Fruit fly (Drosophila melanogaster): ENCODE measurements around the gene Dhc1.

Dhc1 gene

DNA sequence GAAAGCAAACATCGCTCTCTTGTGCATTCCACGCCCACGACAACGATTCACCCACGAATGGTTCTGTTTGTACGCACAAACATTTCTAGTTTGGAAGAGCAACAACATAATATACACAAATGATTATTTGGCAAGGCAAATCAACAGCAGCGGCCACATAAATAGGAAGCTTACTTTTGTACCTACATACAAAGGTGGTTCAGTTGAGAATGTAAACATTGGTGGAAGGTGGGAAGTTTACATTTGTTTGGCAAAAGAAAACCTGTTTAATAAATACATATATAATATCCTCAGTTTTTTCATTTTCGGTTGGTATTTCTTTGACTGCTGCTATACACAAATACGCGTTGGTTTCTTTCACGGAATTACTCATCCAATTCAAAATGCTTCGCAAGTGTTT is 28.1 kb upstream of the Dhc1 start (continued):
- TF ChIP-seq Bteb2 (GFP tag; optimal IDR thresholded peaks at IDR 0.05) (peak; percentile 81), hth (optimal IDR thresholded peaks at IDR 0.05) (no peak), zfh1 (GFP tag; IDR thresholded peaks at IDR 0.05) (no peak), CG9215 (GFP tag; IDR thresholded peaks at IDR 0.05) (no peak), CG16815 (GFP tag; optimal IDR thresholded peaks at IDR 0.05) (peak; percentile 62), CG12104 (GFP tag; optimal IDR thresholded peaks at IDR 0.05) (peak; percentile 79), Awh (GFP tag; IDR thresholded peaks at IDR 0.05) (no peak), CG4617 (GFP tag; optimal IDR thresholded peaks at IDR 0.05; ENCODE audit: borderline replicate concordance) (peak; percentile 51), Fer1 (GFP tag; optimal IDR thresholded peaks at IDR 0.05) (peak; percentile 91), nerfin-1 (tag; optimal IDR thresholded peaks at IDR 0.05) (peak; percentile 77), CG4360 (GFP tag; IDR thresholded peaks at IDR 0.05) (no peak), ems (GFP tag; optimal IDR thresholded peaks at IDR 0.05) (peak; percentile 85), luna (GFP tag; optimal IDR thresholded peaks at IDR 0.05) (peak; percentile 44), lbe (GFP tag; optimal IDR thresholded peaks at IDR 0.05) (peak; percentile 58), run (tag; optimal IDR thresholded peaks at IDR 0.05) (peak; percentile 87), Ssrp (tag; optimal IDR thresholded peaks at IDR 0.05) (peak; percentile 86), CG8944 (GFP tag; optimal IDR thresholded peaks at IDR 0.05) (peak; percentile 70), emc (GFP tag; optimal IDR thresholded peaks at IDR 0.05) (peak; percentile 55), ab (GFP tag; optimal IDR thresholded peaks at IDR 0.05) (peak; percentile 70), CG1603 (tag; optimal IDR thresholded peaks at IDR 0.05) (peak; percentile 89), HLHmδ (GFP tag; optimal IDR thresholded peaks at IDR 0.05) (no peak), CG3995 (GFP tag; optimal IDR thresholded peaks at IDR 0.05) (peak; percentile 56), ken (GFP tag; IDR thresholded peaks at IDR 0.05) (no peak), PHDP (tag; optimal IDR thresholded peaks at IDR 0.05) (peak; percentile 95), CG7839 (tag; optimal IDR thresholded peaks at IDR 0.05) (peak; percentile 93), CG6813 (GFP tag; optimal IDR thresholded peaks at IDR 0.05) (peak; percentile 90), ranshi (GFP tag; IDR thresholded peaks at IDR 0.05) (no peak), tgo (GFP tag; IDR thresholded peaks at IDR 0.05) (no peak), CG1792 (GFP tag; optimal IDR thresholded peaks at IDR 0.05) (peak; percentile 71), ci (GFP tag; IDR thresholded peaks at IDR 0.05) (no peak), ewg (GFP tag; optimal IDR thresholded peaks at IDR 0.05) (peak; percentile 80), CG18476 (GFP tag; optimal IDR thresholded peaks at IDR 0.05) (peak; percentile 85), CG31388 (GFP tag; optimal IDR thresholded peaks at IDR 0.05) (peak; percentile 59), CG30431 (GFP tag; optimal IDR thresholded peaks at IDR 0.05) (peak; percentile 72), zf30C (GFP tag; optimal IDR thresholded peaks at IDR 0.05) (no peak), bowl (GFP tag; IDR thresholded peaks at IDR 0.05) (no peak), CG4820 (GFP tag; optimal IDR thresholded peaks at IDR 0.05) (peak; percentile 88), da (GFP tag; optimal IDR thresholded peaks at IDR 0.05) (no peak), CG12769 (tag; optimal IDR thresholded peaks at IDR 0.05) (peak; percentile 93), CG2889 (GFP tag; IDR thresholded peaks at IDR 0.05) (no peak), Chrac-16 (GFP tag; optimal IDR thresholded peaks at IDR 0.05) (peak; percentile 83), Xbp1 (GFP tag; optimal IDR thresholded peaks at IDR 0.05) (peak; percentile 89), Asciz (GFP tag; optimal IDR thresholded peaks at IDR 0.05) (peak; percentile 89), Bgb (GFP tag; IDR thresholded peaks at IDR 0.05; ENCODE audit: partially characterized antibody) (no peak), CG16813 (GFP tag; IDR thresholded peaks at IDR 0.05; ENCODE audit: partially characterized antibody) (no peak), CG18011 (GFP tag; optimal IDR thresholded peaks at IDR 0.05) (peak; percentile 76), CG7357 (GFP tag; IDR thresholded peaks at IDR 0.05) (peak; percentile 80), sima (GFP tag; optimal IDR thresholded peaks at IDR 0.05) (peak; percentile 67), HLH3B (GFP tag; IDR thresholded peaks at IDR 0.05) (no peak), caup (GFP tag; optimal IDR thresholded peaks at IDR 0.05; ENCODE audit: severe bottlenecking) (peak; percentile 87), CG10431 (GFP tag; optimal IDR thresholded peaks at IDR 0.05) (peak; percentile 27), eyg (GFP tag; optimal IDR thresholded peaks at IDR 0.05) (peak; percentile 69)
